Fruit fly (Drosophila melanogaster): ENCODE results near the gene sba.

Gene sba

dm6 chr3R:23927429-23927828 is 4.7 kb upstream of the sba start, which contains the start of gene CG13601 (continued):
- TF ChIP-seq Sry-β (GFP tag; optimal IDR thresholded peaks at IDR 0.05) (no peak), Spps (tag; optimal IDR thresholded peaks at IDR 0.05) (no peak), Camta (GFP tag; optimal IDR thresholded peaks at IDR 0.05) (no peak), Ravus (GFP tag; IDR thresholded peaks at IDR 0.05) (no peak), Awh (GFP tag; IDR thresholded peaks at IDR 0.05) (no peak), CG2712 (tag; optimal IDR thresholded peaks at IDR 0.05) (peak; percentile 27), NC2α (GFP tag; optimal IDR thresholded peaks at IDR 0.05) (no peak), CG3163 (GFP tag; optimal IDR thresholded peaks at IDR 0.05) (no peak), Mes4 (GFP tag; optimal IDR thresholded peaks at IDR 0.05) (no peak), Pdp1 (GFP tag; optimal IDR thresholded peaks at IDR 0.05) (peak in 1 of 2 experiments; percentile 82), wor (GFP tag; IDR thresholded peaks at IDR 0.05) (no peak), esg (GFP tag; conservative IDR thresholded peaks at IDR 0.05) (no peak), crc (GFP tag; optimal IDR thresholded peaks at IDR 0.05) (no peak), CG13624 (GFP tag; optimal IDR thresholded peaks at IDR 0.05) (no peak), CG9609 (GFP tag; optimal IDR thresholded peaks at IDR 0.05) (no peak), Hey (tag; optimal IDR thresholded peaks at IDR 0.05) (peak; percentile 24), bsh (GFP tag; optimal IDR thresholded peaks at IDR 0.05) (peak in 1 of 2 experiments; percentile 18), Trl (optimal IDR thresholded peaks at IDR 0.05) (no peak), Trl (GFP tag; optimal IDR thresholded peaks at IDR 0.05) (no peak), CG12155 (GFP tag; optimal IDR thresholded peaks at IDR 0.05) (peak; percentile 25), Xrp1 (GFP tag; IDR thresholded peaks at IDR 0.05) (no peak), CG9215 (GFP tag; IDR thresholded peaks at IDR 0.05) (no peak), croc (GFP tag; conservative IDR thresholded peaks at IDR 0.05) (no peak), GATAe (GFP tag; conservative IDR thresholded peaks at IDR 0.05) (no peak), crol (GFP tag; IDR thresholded peaks at IDR 0.05) (no peak), CG30431 (GFP tag; optimal IDR thresholded peaks at IDR 0.05) (no peak), CG30403 (GFP tag; optimal IDR thresholded peaks at IDR 0.05) (peak; percentile 49), E2f1 (GFP tag; IDR thresholded peaks at IDR 0.05) (no peak), Dek (tag; optimal IDR thresholded peaks at IDR 0.05) (peak; percentile 18), CG15479 (GFP tag; optimal IDR thresholded peaks at IDR 0.05) (no peak), Sin3A (optimal IDR thresholded peaks at IDR 0.05) (no peak), nau (GFP tag; optimal IDR thresholded peaks at IDR 0.05) (no peak), CG12391 (tag; optimal IDR thresholded peaks at IDR 0.05) (peak; percentile 49), CG17361 (GFP tag; IDR thresholded peaks at IDR 0.05) (no peak), tgo (GFP tag; IDR thresholded peaks at IDR 0.05) (no peak), Nf-YB (GFP tag; optimal IDR thresholded peaks at IDR 0.05) (no peak), Deaf1 (tag; optimal IDR thresholded peaks at IDR 0.05) (no peak), CTCF (GFP tag; optimal IDR thresholded peaks at IDR 0.05) (peak; percentile 25), Atf-2 (GFP tag; optimal IDR thresholded peaks at IDR 0.05) (no peak), CG1603 (tag; optimal IDR thresholded peaks at IDR 0.05) (peak; percentile 59), sc (optimal IDR thresholded peaks at IDR 0.05) (no peak), sc (GFP tag; optimal IDR thresholded peaks at IDR 0.05) (no peak), CG10209 (GFP tag; optimal IDR thresholded peaks at IDR 0.05) (no peak), CG12104 (GFP tag; optimal IDR thresholded peaks at IDR 0.05) (no peak), grn (GFP tag; optimal IDR thresholded peaks at IDR 0.05) (no peak), insv (GFP tag; optimal IDR thresholded peaks at IDR 0.05) (no peak), Jarid2 (GFP tag; optimal IDR thresholded peaks at IDR 0.05) (no peak), shn (GFP tag; optimal IDR thresholded peaks at IDR 0.05) (no peak), caup (GFP tag; optimal IDR thresholded peaks at IDR 0.05; ENCODE audit: severe bottlenecking) (no peak), Tbp (GFP tag; optimal IDR thresholded peaks at IDR 0.05) (no peak), CG12659 (GFP tag; optimal IDR thresholded peaks at IDR 0.05) (peak; percentile 50), Aef1 (GFP tag; IDR thresholded peaks at IDR 0.05) (0 out of 3 replicates have a peak, but pooled peaks have one; percentile 42), CG1024 (GFP tag; IDR thresholded peaks at IDR 0.05) (no peak), CG6791 (GFP tag; IDR thresholded peaks at IDR 0.05; ENCODE audit: partially characterized antibody) (peak; percentile 67; the same call in 2 of the 3 replicates)

All from whole organism, embryonic.